Worm (Caenorhabditis elegans): Measurements from ENCODE around the gene nhr-146.
"Not testable (repeated sequence)": the region's sequence is repeated elsewhere in the genome, so short reads cannot be mapped to it uniquely, and the experiment has no call there.

Gene nhr-146

DNA sequence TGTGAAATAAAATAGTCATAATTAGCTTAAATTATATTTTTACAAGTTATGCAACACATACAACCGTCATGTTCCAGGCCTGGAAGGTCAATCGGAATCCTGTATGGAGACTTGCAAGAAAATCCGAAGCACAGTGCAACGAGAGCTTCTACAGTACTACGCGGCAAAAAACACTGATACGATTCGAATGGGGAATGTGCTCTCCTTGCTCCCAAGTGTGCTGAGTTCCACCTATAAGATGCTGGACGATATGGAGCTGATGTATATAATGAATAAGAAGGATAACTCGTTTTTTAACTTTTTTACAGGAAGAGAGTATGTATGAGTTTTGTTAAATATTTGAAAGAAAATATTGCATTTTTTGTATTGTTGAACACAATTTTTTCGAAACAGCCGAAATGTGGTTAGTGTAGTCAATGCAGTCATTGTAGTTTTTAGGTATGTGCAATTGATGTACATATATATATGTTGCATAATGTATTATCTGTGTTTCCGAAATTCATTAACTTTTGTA, at the start of gene nhr-146:
Gene nhr-146, plus strand, starts transcription at position 464 of the 514 bp plus-strand sequence.
- TF ChIP-seq unc-62 (GFP tag; optimal IDR thresholded peaks at IDR 0.05): no peak

ce11 chrIV:1595802-1596201, 30.8 kb upstream of the nhr-146 start, which contains the start of gene npp-8:
npp-8 (minus strand) TSS chrIV:1595824.
- no peak for TF ChIP-seq unc-62 (GFP tag; optimal IDR thresholded peaks at IDR 0.05)

DNA sequence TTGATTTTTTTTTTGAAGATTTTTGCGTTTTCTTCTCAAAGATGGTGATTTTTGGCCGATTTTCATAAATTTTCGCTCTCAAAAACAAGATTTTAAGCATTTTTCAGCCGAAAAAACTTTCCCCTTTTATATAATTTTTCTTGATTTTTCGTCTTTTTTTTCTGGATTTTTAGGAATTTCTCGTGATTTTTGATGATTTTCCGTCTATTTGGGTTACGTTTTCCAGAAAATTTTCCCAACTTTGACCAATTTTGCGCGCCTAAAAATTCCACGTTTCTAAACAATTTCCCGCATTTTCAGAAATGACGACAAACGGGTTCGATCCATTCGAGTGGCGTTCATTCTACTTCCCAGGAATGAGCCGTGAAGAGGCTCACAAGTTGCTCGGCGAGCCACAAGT, 29.6 kb upstream of the nhr-146 start, which contains the start of gene ced-2:
Gene ced-2, plus strand, starts transcription at position 301 of the 400 bp plus-strand sequence.
- TF ChIP-seq unc-62 (GFP tag; optimal IDR thresholded peaks at IDR 0.05): no peak

- no peak for TF ChIP-seq unc-62 (GFP tag; optimal IDR thresholded peaks at IDR 0.05)
Measured at ce11 chrIV:1600784-1601183, 25.8 kb upstream of the nhr-146 start.

DNA sequence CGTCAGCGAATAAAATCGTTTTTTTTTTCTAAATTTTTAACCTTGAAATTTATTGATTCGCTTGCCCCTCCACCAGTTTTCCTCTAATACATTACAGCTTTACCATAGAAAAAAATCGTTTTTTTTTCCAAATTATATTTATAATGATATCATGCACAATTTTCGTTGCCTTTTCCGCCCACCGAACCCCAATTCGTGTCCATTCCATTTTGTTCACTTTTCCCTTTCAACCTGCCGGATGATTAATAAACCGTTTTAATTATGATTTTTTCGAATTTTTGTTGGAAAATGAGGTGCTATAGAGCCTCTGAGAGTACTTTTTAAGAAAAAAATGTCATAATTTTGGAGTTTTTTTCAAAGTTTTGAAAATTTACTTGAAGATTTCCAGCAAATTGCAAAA, 25.2 kb upstream of the nhr-146 start, which contains the start of gene set-23:
Gene set-23, plus strand, starts transcription at position 301 of the 400 bp plus-strand sequence.
- TF ChIP-seq unc-62 (GFP tag; optimal IDR thresholded peaks at IDR 0.05): no peak

- TF ChIP-seq unc-62 (GFP tag; optimal IDR thresholded peaks at IDR 0.05): no peak
Measured at ce11 chrIV:1602936-1603457, 23.6 kb upstream of the nhr-146 start.

ce11 chrIV:1605276-1605762, 21.3 kb upstream of the nhr-146 start, which contains the start of gene Y41D4B.11:
Y41D4B.11 (plus strand) TSS chrIV:1605712.
- TF ChIP-seq unc-62 (GFP tag; optimal IDR thresholded peaks at IDR 0.05): no peak

DNA sequence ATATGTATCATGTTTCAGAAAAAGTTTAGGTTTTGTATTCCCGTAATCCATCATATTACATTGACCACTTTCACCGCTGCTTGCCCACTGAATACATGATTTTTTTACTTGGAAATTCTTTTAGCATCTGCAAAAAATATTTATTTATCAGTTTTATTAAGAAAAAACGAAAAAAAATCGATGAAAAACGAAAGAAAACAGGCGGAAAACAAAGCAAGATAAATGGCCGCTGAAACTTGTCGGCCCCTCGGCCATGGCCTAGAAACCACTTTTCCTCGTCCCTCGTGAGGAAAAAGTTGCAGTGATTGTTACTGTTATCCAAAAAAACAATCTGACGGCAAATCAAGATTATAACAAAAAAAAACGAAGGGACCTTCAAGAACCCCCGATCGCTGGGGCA, 16.6 kb upstream of the nhr-146 start, which contains the start of gene dsl-3:
Gene dsl-3, plus strand, starts transcription at position 301 of the 400 bp plus-strand sequence.
- TF ChIP-seq unc-62 (GFP tag; optimal IDR thresholded peaks at IDR 0.05): not testable (repeated sequence)

ce11 chrIV:1613592-1613991, 13.0 kb upstream of the nhr-146 start, which contains the start of gene nhr-122:
nhr-122 (plus strand) TSS chrIV:1613892.
- TF ChIP-seq unc-62 (GFP tag; optimal IDR thresholded peaks at IDR 0.05): no peak

- TF ChIP-seq unc-62 (GFP tag; optimal IDR thresholded peaks at IDR 0.05): no peak
Measured at ce11 chrIV:1619519-1620311, 6.9 kb upstream of the nhr-146 start, which contains the start of gene nhr-92. nhr-92 (plus strand) TSS chrIV:1620094.

DNA sequence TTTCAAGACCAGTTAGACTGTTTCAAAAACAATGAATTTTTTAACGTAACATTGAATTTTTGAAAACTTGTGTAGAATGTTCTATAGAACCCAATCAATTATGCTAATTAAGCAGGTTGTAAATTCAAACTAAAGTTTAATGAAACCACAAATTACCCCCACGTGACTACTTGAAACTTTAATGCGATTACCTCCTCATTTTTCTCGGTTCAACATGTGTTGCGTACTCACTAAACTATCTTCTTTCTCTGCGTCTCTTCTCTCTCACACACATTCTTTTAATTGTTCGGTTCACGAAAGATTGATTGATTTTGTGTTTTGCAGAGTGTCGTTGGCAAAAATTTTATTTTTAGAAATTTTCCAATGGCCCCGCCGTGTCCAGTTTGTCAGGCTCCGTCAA, 2.9 kb upstream of the nhr-146 start, which contains the start of gene nhr-87:
Gene nhr-87, plus strand, starts transcription at position 318 of the 400 bp plus-strand sequence.
- no peak for TF ChIP-seq unc-62 (GFP tag; optimal IDR thresholded peaks at IDR 0.05)

DNA sequence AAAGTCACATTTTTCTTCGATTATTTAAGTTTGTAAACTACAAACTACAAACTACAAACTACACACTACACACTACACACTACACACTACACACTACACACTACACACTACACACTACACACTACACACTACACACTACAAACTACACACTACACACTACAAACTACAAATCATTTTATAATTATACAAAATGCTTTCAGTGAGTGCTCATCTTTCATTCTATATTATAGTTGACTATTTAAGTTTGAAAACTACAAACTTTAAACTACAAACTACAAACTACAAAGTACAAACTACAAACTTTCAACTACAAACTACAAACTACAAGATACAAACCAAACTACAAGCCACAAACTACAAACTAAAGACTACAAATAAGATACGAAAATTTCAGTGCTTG, 2.2 kb upstream of the nhr-146 start:
- no peak for TF ChIP-seq unc-62 (GFP tag; optimal IDR thresholded peaks at IDR 0.05)

DNA sequence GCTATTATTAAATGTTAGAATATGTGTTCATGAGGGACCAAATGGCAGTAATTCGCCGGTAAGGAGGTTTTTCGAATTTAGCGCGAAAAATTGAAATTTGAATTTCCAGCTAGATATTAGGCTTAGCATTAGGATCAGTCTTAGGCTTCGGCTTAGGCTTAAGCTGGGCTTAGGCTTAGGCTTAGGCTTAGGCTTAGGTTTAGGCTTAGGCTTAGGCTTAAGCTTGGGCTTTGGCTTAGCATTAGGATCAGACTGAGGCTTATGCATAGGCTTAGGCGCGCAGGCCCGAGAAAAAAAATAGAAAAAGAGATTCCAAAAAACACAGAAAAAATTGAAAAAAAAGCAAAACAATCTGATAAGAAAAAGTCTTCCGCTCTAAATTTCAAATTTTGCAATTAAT, 1.7 kb downstream of the nhr-146 start:
- TF ChIP-seq unc-62 (GFP tag; optimal IDR thresholded peaks at IDR 0.05): no peak

DNA sequence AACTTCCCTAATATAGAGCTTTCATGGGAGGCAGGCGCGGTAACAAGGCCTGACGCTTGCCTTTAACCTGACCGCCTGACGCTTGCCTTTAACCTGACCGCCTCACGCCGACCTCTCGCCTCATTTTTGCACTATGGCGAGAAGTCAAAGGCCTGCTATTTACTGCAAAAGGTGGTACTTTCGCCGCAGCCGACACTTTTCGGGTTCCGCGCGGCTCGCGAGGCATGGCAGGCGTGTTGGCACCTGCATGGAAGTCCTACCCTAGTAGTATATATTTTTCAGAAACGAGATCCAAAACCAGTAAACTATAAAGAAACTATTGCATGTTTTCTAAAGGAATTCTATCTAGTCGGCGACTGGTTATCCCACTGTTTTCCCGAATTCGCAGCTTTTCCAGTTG, 2.1 kb downstream of the nhr-146 start:
- TF ChIP-seq unc-62 (GFP tag; optimal IDR thresholded peaks at IDR 0.05): no peak

DNA sequence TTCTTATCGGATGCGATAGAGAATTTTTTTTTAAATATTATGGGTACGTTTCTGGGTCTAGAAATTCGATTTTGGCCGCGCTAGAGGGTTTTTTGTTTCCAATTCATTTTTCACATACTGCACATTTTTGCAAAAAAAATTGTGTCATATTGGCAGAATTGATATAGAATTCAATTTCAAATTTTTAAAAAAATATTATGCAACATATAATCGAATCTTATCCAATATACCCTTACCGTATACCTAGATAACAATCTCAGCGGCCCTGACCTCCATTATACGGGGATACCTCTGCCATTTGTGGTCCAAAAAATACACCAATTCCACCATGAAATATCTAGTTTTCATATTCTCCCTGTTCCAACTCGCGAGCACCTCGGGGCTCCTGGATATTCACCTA, 5.0 kb downstream of the nhr-146 start, which contains the start of gene cpg-24:
Gene cpg-24, plus strand, starts transcription at position 301 of the 400 bp plus-strand sequence.
- TF ChIP-seq unc-62 (GFP tag; optimal IDR thresholded peaks at IDR 0.05): no peak

DNA sequence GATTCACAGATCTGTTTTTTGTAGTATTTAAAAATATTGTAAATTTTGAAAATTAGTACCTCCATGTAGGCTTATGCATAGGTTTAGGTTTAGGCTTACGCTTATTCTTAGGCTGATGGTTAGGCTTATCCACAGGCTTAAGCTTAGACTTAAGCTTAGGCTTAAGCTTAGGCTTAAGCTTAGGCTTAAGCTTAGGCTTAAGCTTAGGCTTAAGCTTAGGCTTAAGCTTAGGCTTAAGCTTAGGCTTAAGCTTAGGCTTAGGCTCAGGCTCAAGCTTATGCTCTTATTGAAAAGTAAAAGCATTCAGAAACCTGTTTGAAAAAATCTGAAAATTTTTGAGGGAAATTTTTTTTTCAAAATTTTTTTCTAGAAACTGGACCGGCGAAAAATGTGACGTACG, 6.0 kb downstream of the nhr-146 start:
- no peak for TF ChIP-seq unc-62 (GFP tag; optimal IDR thresholded peaks at IDR 0.05)
